Fruit fly (Drosophila melanogaster): Measurements from ENCODE around the gene Grp170.

Grp170 gene

dm6 chrX:2318369-2318768, 43.5 kb upstream of the Grp170 start (continued):
- TF ChIP-seq CG31365 (tag; optimal IDR thresholded peaks at IDR 0.05) (no peak), CG17186 (GFP tag; optimal IDR thresholded peaks at IDR 0.05) (no peak), chinmo (GFP tag; IDR thresholded peaks at IDR 0.05; ENCODE audit: partially characterized antibody) (no peak), sens (GFP tag) (peak; percentile 97), psq (GFP tag; optimal IDR thresholded peaks at IDR 0.05) (no peak), Rfx (GFP tag; IDR thresholded peaks at IDR 0.05) (peak; percentile 71), cad (GFP tag; optimal IDR thresholded peaks at IDR 0.05) (no peak), gcm2 (GFP tag; optimal IDR thresholded peaks at IDR 0.05) (peak; percentile 6), ttk (GFP tag; IDR thresholded peaks at IDR 0.05) (peak; percentile 84), fd96Cb (tag; optimal IDR thresholded peaks at IDR 0.05) (peak; percentile 55), aop (GFP tag; IDR thresholded peaks at IDR 0.05) (no peak), pb (GFP tag; optimal IDR thresholded peaks at IDR 0.05) (peak; percentile 75), otp (GFP tag; IDR thresholded peaks at IDR 0.05) (no peak), CG9727 (GFP tag; optimal IDR thresholded peaks at IDR 0.05) (peak; percentile 62), CG14014 (GFP tag; IDR thresholded peaks at IDR 0.05) (no peak), CG4282 (GFP tag; optimal IDR thresholded peaks at IDR 0.05) (no peak), CG3726 (GFP tag; IDR thresholded peaks at IDR 0.05) (peak; percentile 72; the same call in 1 of the 3 replicates), cg (GFP tag; optimal IDR thresholded peaks at IDR 0.05) (no peak), Antp (GFP tag; optimal IDR thresholded peaks at IDR 0.05) (peak; percentile 82), Atf-2 (GFP tag; optimal IDR thresholded peaks at IDR 0.05) (peak; percentile 33), bcd (GFP tag; optimal IDR thresholded peaks at IDR 0.05) (peak; percentile 6), CG4730 (GFP tag; IDR thresholded peaks at IDR 0.05) (peak; percentile 82), CG13287 (GFP tag; IDR thresholded peaks at IDR 0.05; ENCODE audit: partially characterized antibody) (no peak), Adf1 (GFP tag; IDR thresholded peaks at IDR 0.05) (no peak), Ets97D (GFP tag; optimal IDR thresholded peaks at IDR 0.05) (no peak), CG33557 (GFP tag; optimal IDR thresholded peaks at IDR 0.05) (no peak), trh (GFP tag; optimal IDR thresholded peaks at IDR 0.05) (no peak), Bdp1 (GFP tag; optimal IDR thresholded peaks at IDR 0.05) (no peak), oc (tag; optimal IDR thresholded peaks at IDR 0.05) (peak; percentile 72), zfh1 (GFP tag; IDR thresholded peaks at IDR 0.05) (peak; percentile 91), CG7928 (GFP tag; optimal IDR thresholded peaks at IDR 0.05) (no peak), nerfin-2 (GFP tag; IDR thresholded peaks at IDR 0.05; ENCODE audit: partially characterized antibody) (no peak), CG43689 (GFP tag; IDR thresholded peaks at IDR 0.05) (no peak), CG3281 (GFP tag; optimal IDR thresholded peaks at IDR 0.05) (no peak), Ravus (GFP tag; IDR thresholded peaks at IDR 0.05) (no peak), her (GFP tag; optimal IDR thresholded peaks at IDR 0.05) (peak; percentile 13), CG31224 (GFP tag; IDR thresholded peaks at IDR 0.05) (peak; percentile 50), eyg (GFP tag; optimal IDR thresholded peaks at IDR 0.05) (no peak), odd (GFP tag; optimal IDR thresholded peaks at IDR 0.05) (no peak), Six4 (GFP tag; optimal IDR thresholded peaks at IDR 0.05) (peak; percentile 11), Taf1 (GFP tag; IDR thresholded peaks at IDR 0.05) (0 out of 2 replicates have a peak, but pooled peaks have one; percentile 20), CG11085 (GFP tag; IDR thresholded peaks at IDR 0.05) (peak; percentile 32; the same call in 1 of the 2 replicates), CG10274 (GFP tag; optimal IDR thresholded peaks at IDR 0.05) (no peak), Nf-YA (GFP tag; IDR thresholded peaks at IDR 0.05) (peak; percentile 46; the same call in 1 of the 2 replicates), CG4328 (GFP tag; optimal IDR thresholded peaks at IDR 0.05) (no peak), CG7556 (GFP tag; optimal IDR thresholded peaks at IDR 0.05) (peak; percentile 23), stc (GFP tag; IDR thresholded peaks at IDR 0.05) (peak; percentile 61), lilli (GFP tag; optimal IDR thresholded peaks at IDR 0.05) (peak; percentile 34), ERR (GFP tag; optimal IDR thresholded peaks at IDR 0.05) (peak; percentile 15), CG7357 (GFP tag; IDR thresholded peaks at IDR 0.05) (peak; percentile 63; the same call in 1 of the 3 replicates), CG2199 (GFP tag; IDR thresholded peaks at IDR 0.05) (peak; percentile 49; the same call in 1 of the 3 replicates), MTF-1 (GFP tag; optimal IDR thresholded peaks at IDR 0.05; ENCODE audit: borderline replicate concordance) (peak; percentile 1), h (optimal IDR thresholded peaks at IDR 0.05) (no peak)

All from whole organism, embryonic.